Worm (Caenorhabditis elegans) whole organism, L2 larva: ENCODE results near the gene C52G5.2.

Source experiments
- R02D3.7 ChIP-seq: fragments of 150-350 bp; optimal IDR thresholded peaks from 2 replicates; lab custom pipeline; 2014; ENCODE audit warnings: missing biosample characterization, missing genetic modification characterization
- blmp-1 ChIP-seq: sonication (generic microtip); optimal IDR thresholded peaks from 2 replicates; lab custom pipeline; 2017; ENCODE audit warnings: missing genetic modification characterization, mild to moderate bottlenecking, missing compliant biosample characterization, antibody characterized with exemption, moderate library complexity; ENCODE audit not compliant: insufficient read depth
- lin-39 ChIP-seq: fragments of 150-350 bp; optimal IDR thresholded peaks from 2 replicates; lab custom pipeline; 2014; ENCODE audit warnings: missing biosample characterization, missing genetic modification reagents, missing genetic modification characterization
- nhr-129 ChIP-seq: fragments of 150-350 bp; optimal IDR thresholded peaks from 2 replicates; lab custom pipeline; 2014; ENCODE audit warnings: missing biosample characterization, missing genetic modification characterization
- ztf-4 ChIP-seq: fragments of 150-350 bp; optimal IDR thresholded peaks from 2 replicates; lab custom pipeline; 2014; ENCODE audit warnings: missing biosample characterization, missing genetic modification characterization

ce11 chrX:12872022-12872888 lies 29.1 kb downstream of the C52G5.2 start:
- TF ChIP-seq blmp-1 (tag; lab: Kevin White, UChicago) (peak; percentile 72), lin-39 (no peak), nhr-129 (peak; percentile 90), ztf-4 (tag; lab: Kevin White, UChicago) (peak; percentile 88), R02D3.7 (no peak)
